Worm (Caenorhabditis elegans): ENCODE measurements around the gene adh-1.

DNA sequence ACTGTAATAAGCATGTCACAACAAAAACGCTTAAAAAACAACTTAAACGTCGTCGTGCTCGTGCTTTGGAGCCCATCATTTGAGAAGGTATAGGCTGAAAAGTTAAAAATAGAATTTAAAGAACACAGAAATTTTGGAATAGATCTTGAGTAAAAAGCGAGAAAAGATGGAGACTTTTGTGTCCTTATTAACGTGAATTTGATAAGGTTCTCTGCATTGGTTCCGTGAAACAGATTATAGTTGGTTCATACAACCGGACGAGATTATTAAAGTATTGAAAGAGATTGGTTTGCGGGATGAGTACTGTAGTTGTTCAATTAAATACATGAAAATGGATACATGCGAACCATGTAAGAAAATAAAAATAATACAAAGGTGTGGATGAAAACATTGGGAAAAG lies 49.7 kb downstream of the adh-1 start, which contains the start of gene gpla-1:
- TF ChIP-seq fkh-4 (tag; optimal IDR thresholded peaks at IDR 0.05; ENCODE audit: borderline replicate concordance) (no peak), nhr-47 (tag; optimal IDR thresholded peaks at IDR 0.05) (no peak), lin-13 (GFP tag; optimal IDR thresholded peaks at IDR 0.05) (no peak), zag-1 (tag; optimal IDR thresholded peaks at IDR 0.05) (no peak), nhr-76 (tag; optimal IDR thresholded peaks at IDR 0.05) (no peak), lsy-2 (tag; optimal IDR thresholded peaks at IDR 0.05) (no peak), lin-15B (tag; optimal IDR thresholded peaks at IDR 0.05) (no peak), lin-39 (tag; optimal IDR thresholded peaks at IDR 0.05) (no peak), nhr-237 (tag; optimal IDR thresholded peaks at IDR 0.05) (no peak), elt-2 (tag; optimal IDR thresholded peaks at IDR 0.05) (no peak), fos-1 (tag; optimal IDR thresholded peaks at IDR 0.05) (no peak), nhr-12 (tag; optimal IDR thresholded peaks at IDR 0.05) (no peak), efl-1 (optimal IDR thresholded peaks at IDR 0.05) (no peak), efl-1 (GFP tag; optimal IDR thresholded peaks at IDR 0.05 in 1 of 2) (no peak), snpc-4 (tag; optimal IDR thresholded peaks at IDR 0.05) (no peak)

Measured in whole organism, L1 larva.